Fruit fly (Drosophila melanogaster) Kc167 (cell line): Measurements from ENCODE around the gene ATPsynepsilonL.

ENCODE experiments used
- Myc ChIP-seq: fragments of >200 bp; optimal IDR thresholded peaks from 2 replicates; lab custom pipeline; 2017; ENCODE audit warnings: missing external identifiers
- h ChIP-seq: fragments of >200 bp; optimal IDR thresholded peaks from 3 replicates; lab custom pipeline; 2018; ENCODE audit warnings: missing external identifiers
- insv ChIP-seq: fragments of >200 bp; optimal IDR thresholded peaks from 3 replicates; lab custom pipeline; 2018; ENCODE audit warnings: missing external identifiers
- psq ChIP-seq: fragments of >200 bp; optimal IDR thresholded peaks from 2 replicates; lab custom pipeline; 2017; ENCODE audit warnings: missing external identifiers
- ttk ChIP-seq: sonication (Bioruptor generic); optimal IDR thresholded peaks from 2 replicates; lab custom pipeline; 2017; ENCODE audit warnings: missing external identifiers

DNA sequence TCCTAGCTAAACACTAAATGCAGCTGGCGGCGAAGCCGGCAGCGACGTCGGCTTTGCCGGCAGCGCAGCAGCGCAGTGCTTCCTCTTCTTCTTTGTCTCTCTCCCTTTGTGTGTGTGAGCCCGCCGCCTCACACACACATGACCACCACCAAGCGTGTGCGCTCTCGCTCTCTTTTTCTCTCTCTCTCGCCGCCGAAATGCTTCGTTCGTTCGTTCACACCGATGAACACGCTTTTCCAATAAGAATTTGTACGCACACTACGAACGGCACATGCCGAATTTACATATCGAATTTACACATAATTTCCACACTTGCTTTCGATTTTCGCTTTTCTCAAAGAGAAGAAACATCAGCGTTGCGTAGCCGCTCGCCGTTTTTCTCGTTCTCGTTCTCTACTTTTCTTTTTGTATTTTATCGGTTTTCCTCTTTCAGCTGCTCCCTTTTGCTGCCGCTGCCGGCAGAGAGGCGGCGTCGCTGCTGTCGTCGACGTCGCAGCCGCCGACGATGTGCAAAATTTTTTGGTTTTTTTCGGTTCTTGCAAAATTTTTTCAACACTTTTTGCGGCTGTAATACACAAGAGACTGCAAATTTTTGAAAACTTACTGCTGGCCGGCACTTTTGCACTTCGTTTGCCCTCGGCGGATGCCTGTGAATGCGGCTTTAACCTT lies 12.2 kb upstream of the ATPsynepsilonL start:
- TF ChIP-seq insv (lab: Kevin White, UChicago) (peak; percentile 79), ttk (lab: Kevin White, UChicago) (no peak), h (lab: Kevin White, UChicago) (no peak), psq (lab: Kevin White, UChicago) (no peak), Myc (lab: Kevin White, UChicago) (no peak)
